Worm (Caenorhabditis elegans) whole organism, L4 larva: ENCODE data around the gene C25D7.9.

Source experiments
- F37D6.2 ChIP-seq: sonication (generic microtip); optimal IDR thresholded peaks from 2 replicates; lab custom pipeline; 2016; ENCODE audit warnings: mild to moderate bottlenecking, missing genetic modification characterization, missing compliant biosample characterization
- R02D3.7 ChIP-seq: fragments of 150-350 bp; sonication (generic microtip); optimal IDR thresholded peaks from 3 replicates; lab custom pipeline; 2014; ENCODE audit warnings: missing biosample characterization, missing genetic modification characterization
- Y105C5A.15 ChIP-seq: fragments of 200-800 bp; sonication (Bioruptor generic); IDR thresholded peaks from 2 replicates; pipeline ENCODE4 v1.3.6; 2022; ENCODE audit warnings: missing genetic modification characterization, missing compliant biosample characterization
- aha-1 ChIP-seq: fragments of 150-350 bp; peaks from one replicate; lab custom pipeline; 2014; ENCODE audit warnings: missing biosample characterization, missing genetic modification characterization
- aly-2 ChIP-seq: sonication (generic microtip); optimal IDR thresholded peaks from 2 replicates; lab custom pipeline; 2018; ENCODE audit warnings: missing biosample characterization, missing genetic modification characterization
- ama-1 ChIP-seq: fragments of 150-350 bp; optimal IDR thresholded peaks from 2 replicates; lab custom pipeline; 2014; ENCODE audit warnings: inconsistent platforms, mixed read lengths
- attf-4 ChIP-seq: sonication (generic microtip); optimal IDR thresholded peaks from 3 replicates; lab custom pipeline; 2017; ENCODE audit warnings: missing biosample characterization, missing genetic modification characterization
- ceh-32 ChIP-seq: sonication (generic microtip); optimal IDR thresholded peaks from 2 replicates; lab custom pipeline; 2016; ENCODE audit warnings: mild to moderate bottlenecking, missing genetic modification characterization, missing compliant biosample characterization; ENCODE audit not compliant: poor library complexity
- ceh-44 ChIP-seq: fragments of 200-800 bp; sonication (Bioruptor generic); IDR thresholded peaks from 2 replicates; pipeline ENCODE4 v1.3.6; 2022; ENCODE audit warnings: missing genetic modification reagents, missing genetic modification characterization, missing compliant biosample characterization
- dmd-6 ChIP-seq: fragments of 200-800 bp; sonication (Bioruptor generic); IDR thresholded peaks from 2 replicates; pipeline ENCODE4 v1.3.6; 2022; ENCODE audit warnings: missing genetic modification reagents, missing genetic modification characterization, missing compliant biosample characterization
- dmd-9 ChIP-seq: fragments of 200-800 bp; sonication (Bioruptor generic); IDR thresholded peaks from 2 replicates; pipeline ENCODE4 v1.3.6; 2022; ENCODE audit warnings: missing genetic modification reagents, missing genetic modification characterization, missing compliant biosample characterization
- dpl-1 ChIP-seq: fragments of 150-350 bp; optimal IDR thresholded peaks from 2 replicates; lab custom pipeline; 2014; ENCODE audit warnings: missing biosample characterization, missing genetic modification reagents, missing genetic modification characterization
- dve-1 ChIP-seq: sonication (generic microtip); optimal IDR thresholded peaks from 2 replicates; lab custom pipeline; 2017; ENCODE audit warnings: antibody characterized with exemption, mild to moderate bottlenecking, missing genetic modification characterization, missing compliant biosample characterization; ENCODE audit not compliant: insufficient read depth
- egl-43 ChIP-seq: fragments of 200-800 bp; sonication (Bioruptor generic); IDR thresholded peaks from 2 replicates; pipeline ENCODE4 v1.3.6; 2022; ENCODE audit warnings: missing genetic modification reagents, missing genetic modification characterization, missing compliant biosample characterization
- fos-1 ChIP-seq: fragments of 150-350 bp; optimal IDR thresholded peaks from 2 replicates; lab custom pipeline; 2014; ENCODE audit warnings: missing biosample characterization, missing genetic modification characterization
- gei-8 ChIP-seq: fragments of 200-800 bp; sonication (Bioruptor generic); optimal IDR thresholded peaks from 2 replicates; lab custom pipeline; 2018; ENCODE audit warnings: mild to moderate bottlenecking, missing genetic modification characterization, missing compliant biosample characterization
- hif-1 ChIP-seq, 2 experiments: sonication (generic microtip); optimal IDR thresholded peaks; 2 replicates each; lab custom pipeline; 2016 to 2017; ENCODE audit warnings: missing compliant biosample characterization in 2 of 2, missing genetic modification characterization in 2 of 2, missing genetic modification reagents in 2 of 2, missing genotype in 2 of 2, mild to moderate bottlenecking in 1 of 2
- hlh-11 ChIP-seq: fragments of 200-800 bp; sonication (Bioruptor generic); optimal IDR thresholded peaks from 2 replicates; lab custom pipeline; 2018; ENCODE audit warnings: mild to moderate bottlenecking, missing genetic modification characterization, missing compliant biosample characterization
- hmg-1.1 ChIP-seq: fragments of 200-800 bp; sonication (Bioruptor generic); IDR thresholded peaks from 2 replicates; pipeline ENCODE4 v1.3.6; 2022; ENCODE audit warnings: missing genetic modification reagents, missing genetic modification characterization, missing compliant biosample characterization
- jun-1 ChIP-seq: fragments of 150-350 bp; optimal IDR thresholded peaks from 2 replicates; lab custom pipeline; 2014; ENCODE audit warnings: missing biosample characterization, missing genetic modification reagents, missing genetic modification characterization
- lin-13 ChIP-seq: fragments of 150-350 bp; optimal IDR thresholded peaks from 2 replicates; lab custom pipeline; 2014; ENCODE audit warnings: missing biosample characterization, missing genetic modification reagents, missing genetic modification characterization
- lin-38 ChIP-seq: fragments of 200-800 bp; sonication (Bioruptor generic); IDR thresholded peaks from 2 replicates; pipeline ENCODE4 v1.3.6; 2022; ENCODE audit warnings: missing genetic modification reagents, missing genetic modification characterization, missing compliant biosample characterization
- lsy-2 ChIP-seq, 2 experiments: fragments of 150-350 bp in 1 of 2; sonication (generic microtip) in 1 of 2; optimal IDR thresholded peaks; 2 replicates each; lab custom pipeline; 2014 to 2017; ENCODE audit warnings: missing biosample characterization in 2 of 2, missing genetic modification characterization in 2 of 2
- mdl-1 ChIP-seq, 2 experiments: fragments of 150-350 bp in 1 of 2; sonication (generic microtip) in 1 of 2; optimal IDR thresholded peaks; 2 replicates each; lab custom pipeline; 2014 to 2017; ENCODE audit warnings: missing biosample characterization in 2 of 2, missing genetic modification characterization in 2 of 2
- mep-1 ChIP-seq: fragments of 150-350 bp; sonication (generic microtip); optimal IDR thresholded peaks from 3 replicates; lab custom pipeline; 2014; ENCODE audit warnings: missing biosample characterization, missing genetic modification characterization
- mes-2 ChIP-seq: sonication (generic microtip); optimal IDR thresholded peaks from 2 replicates; lab custom pipeline; 2016; ENCODE audit warnings: missing genotype, mild to moderate bottlenecking, missing genetic modification characterization, missing compliant biosample characterization; ENCODE audit not compliant: poor library complexity, severe bottlenecking
- mxl-3 ChIP-seq: fragments of 200-800 bp; sonication (Bioruptor generic); optimal IDR thresholded peaks from 2 replicates; lab custom pipeline; 2018; ENCODE audit warnings: mild to moderate bottlenecking, missing genetic modification characterization, missing compliant biosample characterization
- nhr-41 ChIP-seq: fragments of 200-800 bp; sonication (Bioruptor generic); IDR thresholded peaks from 2 replicates; pipeline ENCODE4 v1.3.6; 2022; ENCODE audit warnings: missing genetic modification reagents, missing genetic modification characterization, missing compliant biosample characterization
- nhr-6 ChIP-seq: fragments of 150-350 bp; optimal IDR thresholded peaks from 2 replicates; lab custom pipeline; 2014; ENCODE audit warnings: missing biosample characterization, missing genetic modification characterization
- nhr-76 ChIP-seq: fragments of 150-350 bp; optimal IDR thresholded peaks from 2 replicates; lab custom pipeline; 2014; ENCODE audit warnings: missing biosample characterization, missing genetic modification characterization
- nhr-77 ChIP-seq: fragments of 150-350 bp; optimal IDR thresholded peaks from 2 replicates; lab custom pipeline; 2014; ENCODE audit warnings: missing biosample characterization, missing genetic modification characterization
- php-3 ChIP-seq: fragments of 200-800 bp; sonication (Bioruptor generic); IDR thresholded peaks from 2 replicates; pipeline ENCODE4 v1.3.6; 2022; ENCODE audit warnings: missing genetic modification reagents, missing genetic modification characterization, missing compliant biosample characterization
- pqm-1 ChIP-seq: sonication (generic microtip); optimal IDR thresholded peaks from 2 replicates; lab custom pipeline; 2017; ENCODE audit warnings: missing biosample characterization, missing genetic modification characterization
- rbr-2 ChIP-seq: sonication (generic microtip); optimal IDR thresholded peaks from 2 replicates; lab custom pipeline; 2016; ENCODE audit warnings: missing genotype, missing genetic modification characterization, missing compliant biosample characterization
- set-16 ChIP-seq: fragments of 200-800 bp; sonication (Bioruptor generic); IDR thresholded peaks from 2 replicates; pipeline ENCODE4 v1.3.6; 2022; ENCODE audit warnings: missing genetic modification reagents, missing genetic modification characterization, missing compliant biosample characterization
- spr-3 ChIP-seq: fragments of 200-800 bp; sonication (Bioruptor generic); optimal IDR thresholded peaks from 2 replicates; lab custom pipeline; 2018; ENCODE audit warnings: mild to moderate bottlenecking, missing genetic modification characterization, missing compliant biosample characterization
- ztf-11 ChIP-seq: fragments of 150-350 bp; optimal IDR thresholded peaks from 2 replicates; lab custom pipeline; 2014; ENCODE audit warnings: missing biosample characterization, missing genetic modification characterization

The C25D7.9 gene

ce11 chrV:15065068-15065744 is at the start of gene C25D7.9:
Gene C25D7.9, plus strand, starts transcription at chrV:15065135.
- TF ChIP-seq ceh-44 (GFP tag; lab: Robert Waterston, UW) (no peak), mdl-1 (tag; optimal IDR thresholded peaks at IDR 0.05; lab: Kevin White, UChicago) (no peak), hmg-1.1 (GFP tag; lab: Robert Waterston, UW) (peak; percentile 40; the same call in 1 of the 2 replicates), lin-38 (GFP tag; lab: Robert Waterston, UW) (0 out of 2 replicates have a peak, but pooled peaks have one; percentile 7), dve-1 (tag; lab: Kevin White, UChicago) (peak; percentile 26), Y105C5A.15 (GFP tag; lab: Robert Waterston, UW) (no peak), mep-1 (peak; percentile 28), nhr-76 (tag; lab: Kevin White, UChicago) (no peak), dmd-9 (GFP tag; lab: Robert Waterston, UW) (peak; percentile 49; the same call in 1 of the 2 replicates), dpl-1 (GFP tag; lab: Kevin White, UChicago) (peak; percentile 31), ztf-11 (tag; lab: Kevin White, UChicago) (no peak), nhr-77 (peak; percentile 16), ama-1 (lab: Kevin White, UChicago) (no peak), php-3 (GFP tag; lab: Robert Waterston, UW) (no peak), hif-1 (tag; optimal IDR thresholded peaks at IDR 0.05; lab: Kevin White, UChicago) (peak in 1 of 2 experiments; percentile 21), mes-2 (tag; lab: Kevin White, UChicago) (peak; percentile 53), attf-4 (tag; lab: Kevin White, UChicago) (no peak), nhr-6 (tag; lab: Kevin White, UChicago) (peak; percentile 60), F37D6.2 (tag; lab: Kevin White, UChicago) (no peak), nhr-41 (GFP tag; lab: Robert Waterston, UW) (no peak), dmd-6 (GFP tag; lab: Robert Waterston, UW) (peak; percentile 7; the same call in 1 of the 2 replicates), fos-1 (tag; lab: Kevin White, UChicago) (no peak), egl-43 (GFP tag; lab: Robert Waterston, UW) (0 out of 2 replicates have a peak, but pooled peaks have one; percentile 34), gei-8 (GFP tag; lab: Kevin White, UChicago) (no peak), lin-13 (GFP tag; lab: Kevin White, UChicago) (peak; percentile 10), jun-1 (tag; lab: Kevin White, UChicago) (no peak), set-16 (GFP tag; lab: Robert Waterston, UW) (peak; percentile 52), ceh-32 (tag; lab: Kevin White, UChicago) (no peak), hlh-11 (tag; lab: Kevin White, UChicago) (peak; percentile 56), lsy-2 (tag; optimal IDR thresholded peaks at IDR 0.05; lab: Kevin White, UChicago) (peak in 1 of 2 experiments; percentile 28), R02D3.7 (tag; lab: Kevin White, UChicago) (no peak), spr-3 (peak; percentile 38), rbr-2 (tag; lab: Kevin White, UChicago) (peak; percentile 15)

- TF ChIP-seq hlh-11 (tag; lab: Kevin White, UChicago): no peak
- peak in 1 of 2 experiments; percentile 25 for TF ChIP-seq hif-1 (tag; optimal IDR thresholded peaks at IDR 0.05; lab: Kevin White, UChicago)
- TF ChIP-seq aha-1 (tag; lab: Kevin White, UChicago): peak; percentile 83
Measured at ce11 chrV:15015799-15016198, 49.1 kb upstream of the C25D7.9 start.

- peak; percentile 33 for TF ChIP-seq nhr-6 (tag; lab: Kevin White, UChicago)
- no peak for TF ChIP-seq aly-2
- TF ChIP-seq lin-13 (GFP tag; lab: Kevin White, UChicago): no peak
- TF ChIP-seq mdl-1 (tag; optimal IDR thresholded peaks at IDR 0.05; lab: Kevin White, UChicago): peak in 1 of 2 experiments; percentile 1
- TF ChIP-seq pqm-1 (tag; lab: Kevin White, UChicago): no peak
- TF ChIP-seq mxl-3 (GFP tag; lab: Kevin White, UChicago): peak; percentile 1
Measured at ce11 chrV:15016795-15017429, 48.0 kb upstream of the C25D7.9 start.
